Worm (Caenorhabditis elegans) whole organism, L4 larva: ENCODE measurements around the gene C47D12.5.
A peak's percentile ranks its signal among the peaks of the same experiment; 100 is the strongest.

ENCODE experiments used
- T20F7.1 ChIP-seq: fragments of 200-800 bp; sonication (Bioruptor generic); optimal IDR thresholded peaks from 2 replicates; lab custom pipeline; 2018; ENCODE audit warnings: mild to moderate bottlenecking, missing genetic modification characterization, missing compliant biosample characterization
- T26A8.4 ChIP-seq: fragments of 200-800 bp; sonication (Bioruptor generic); IDR thresholded peaks from 2 replicates; pipeline ENCODE4 v1.3.6; 2022; ENCODE audit warnings: missing genetic modification characterization, missing compliant biosample characterization
- ZK337.2 ChIP-seq: fragments of 200-800 bp; sonication (Bioruptor generic); IDR thresholded peaks from 2 replicates; pipeline ENCODE4 v1.3.6; 2022; ENCODE audit warnings: missing genetic modification reagents, missing genetic modification characterization, missing compliant biosample characterization
- aha-1 ChIP-seq: fragments of 150-350 bp; peaks from one replicate; lab custom pipeline; 2014; ENCODE audit warnings: missing biosample characterization, missing genetic modification characterization
- aly-2 ChIP-seq: sonication (generic microtip); optimal IDR thresholded peaks from 2 replicates; lab custom pipeline; 2018; ENCODE audit warnings: missing biosample characterization, missing genetic modification characterization
- attf-4 ChIP-seq: sonication (generic microtip); optimal IDR thresholded peaks from 3 replicates; lab custom pipeline; 2017; ENCODE audit warnings: missing biosample characterization, missing genetic modification characterization
- ceh-20 ChIP-seq: fragments of 200-800 bp; sonication (Bioruptor generic); IDR thresholded peaks from 2 replicates; pipeline ENCODE4 v1.3.6; 2022; ENCODE audit warnings: missing genetic modification reagents, missing genetic modification characterization, missing compliant biosample characterization
- ceh-32 ChIP-seq: sonication (generic microtip); optimal IDR thresholded peaks from 2 replicates; lab custom pipeline; 2016; ENCODE audit warnings: mild to moderate bottlenecking, missing genetic modification characterization, missing compliant biosample characterization; ENCODE audit not compliant: poor library complexity
- dpl-1 ChIP-seq: fragments of 150-350 bp; optimal IDR thresholded peaks from 2 replicates; lab custom pipeline; 2014; ENCODE audit warnings: missing biosample characterization, missing genetic modification reagents, missing genetic modification characterization
- dve-1 ChIP-seq: sonication (generic microtip); optimal IDR thresholded peaks from 2 replicates; lab custom pipeline; 2017; ENCODE audit warnings: antibody characterized with exemption, mild to moderate bottlenecking, missing genetic modification characterization, missing compliant biosample characterization; ENCODE audit not compliant: insufficient read depth
- fos-1 ChIP-seq: fragments of 150-350 bp; optimal IDR thresholded peaks from 2 replicates; lab custom pipeline; 2014; ENCODE audit warnings: missing biosample characterization, missing genetic modification characterization
- hif-1 ChIP-seq, 2 experiments: sonication (generic microtip); optimal IDR thresholded peaks; 2 replicates each; lab custom pipeline; 2016 to 2017; ENCODE audit warnings: missing compliant biosample characterization in 2 of 2, missing genetic modification characterization in 2 of 2, missing genetic modification reagents in 2 of 2, missing genotype in 2 of 2, mild to moderate bottlenecking in 1 of 2
- hlh-11 ChIP-seq: fragments of 200-800 bp; sonication (Bioruptor generic); optimal IDR thresholded peaks from 2 replicates; lab custom pipeline; 2018; ENCODE audit warnings: mild to moderate bottlenecking, missing genetic modification characterization, missing compliant biosample characterization
- hlh-30 ChIP-seq: sonication (generic microtip); optimal IDR thresholded peaks from 2 replicates; lab custom pipeline; 2017; ENCODE audit warnings: antibody characterized with exemption, mild to moderate bottlenecking, missing genetic modification characterization, missing compliant biosample characterization; ENCODE audit not compliant: insufficient read depth
- hmg-1.1 ChIP-seq: fragments of 200-800 bp; sonication (Bioruptor generic); IDR thresholded peaks from 2 replicates; pipeline ENCODE4 v1.3.6; 2022; ENCODE audit warnings: missing genetic modification reagents, missing genetic modification characterization, missing compliant biosample characterization
- lin-39 ChIP-seq: fragments of 150-350 bp; optimal IDR thresholded peaks from 2 replicates; lab custom pipeline; 2014; ENCODE audit warnings: missing biosample characterization, missing genetic modification reagents, missing genetic modification characterization
- madf-5 ChIP-seq, 2 experiments: fragments of 200-800 bp; sonication (Bioruptor generic); IDR thresholded peaks; 2 replicates each; pipeline ENCODE4 v1.3.6; 2022; ENCODE audit warnings: missing compliant biosample characterization in 2 of 2, missing genetic modification characterization in 2 of 2
- mdl-1 ChIP-seq, 2 experiments: fragments of 150-350 bp in 1 of 2; sonication (generic microtip) in 1 of 2; optimal IDR thresholded peaks; 2 replicates each; lab custom pipeline; 2014 to 2017; ENCODE audit warnings: missing biosample characterization in 2 of 2, missing genetic modification characterization in 2 of 2
- mep-1 ChIP-seq: fragments of 150-350 bp; sonication (generic microtip); optimal IDR thresholded peaks from 3 replicates; lab custom pipeline; 2014; ENCODE audit warnings: missing biosample characterization, missing genetic modification characterization
- mes-2 ChIP-seq: sonication (generic microtip); optimal IDR thresholded peaks from 2 replicates; lab custom pipeline; 2016; ENCODE audit warnings: missing genotype, mild to moderate bottlenecking, missing genetic modification characterization, missing compliant biosample characterization; ENCODE audit not compliant: poor library complexity, severe bottlenecking
- nhr-102 ChIP-seq: sonication (generic microtip); optimal IDR thresholded peaks from 2 replicates; lab custom pipeline; 2016; ENCODE audit warnings: mild to moderate bottlenecking, missing genetic modification characterization, moderate library complexity, missing compliant biosample characterization
- nhr-237 ChIP-seq: sonication (generic microtip); optimal IDR thresholded peaks from 2 replicates; lab custom pipeline; 2017; ENCODE audit warnings: missing biosample characterization, missing genetic modification characterization
- nhr-48 ChIP-seq: sonication (generic microtip); optimal IDR thresholded peaks from 2 replicates; lab custom pipeline; 2016; ENCODE audit warnings: mild to moderate bottlenecking, missing genetic modification characterization, missing compliant biosample characterization
- nhr-76 ChIP-seq: fragments of 150-350 bp; optimal IDR thresholded peaks from 2 replicates; lab custom pipeline; 2014; ENCODE audit warnings: missing biosample characterization, missing genetic modification characterization
- pha-4 ChIP-seq, 2 experiments: fragments of 150-350 bp in 1 of 2; fragments of 200-800 bp in 1 of 2; sonication (Bioruptor generic) in 1 of 2; IDR thresholded peaks in 1 of 2; optimal IDR thresholded peaks in 1 of 2; 2 replicates each; pipeline versions ENCODE4 v1.3.6 to Lab custom; 2014 to 2022; ENCODE audit warnings: missing genetic modification characterization in 2 of 2, missing genetic modification reagents in 2 of 2, missing biosample characterization in 1 of 2, missing compliant biosample characterization in 1 of 2
- php-3 ChIP-seq: fragments of 200-800 bp; sonication (Bioruptor generic); IDR thresholded peaks from 2 replicates; pipeline ENCODE4 v1.3.6; 2022; ENCODE audit warnings: missing genetic modification reagents, missing genetic modification characterization, missing compliant biosample characterization
- sdz-12 ChIP-seq: fragments of 200-800 bp; sonication (Bioruptor generic); optimal IDR thresholded peaks from 2 replicates; lab custom pipeline; 2018; ENCODE audit warnings: mild to moderate bottlenecking, missing genetic modification characterization, missing compliant biosample characterization
- set-16 ChIP-seq: fragments of 200-800 bp; sonication (Bioruptor generic); IDR thresholded peaks from 2 replicates; pipeline ENCODE4 v1.3.6; 2022; ENCODE audit warnings: missing genetic modification reagents, missing genetic modification characterization, missing compliant biosample characterization
- snpc-1.2 ChIP-seq: fragments of 200-800 bp; sonication (Bioruptor generic); IDR thresholded peaks from 2 replicates; pipeline ENCODE4 v1.3.6; 2022; ENCODE audit warnings: missing genetic modification reagents, missing genetic modification characterization, missing compliant biosample characterization
- spr-1 ChIP-seq: sonication (generic microtip); optimal IDR thresholded peaks from 2 replicates; lab custom pipeline; 2016; ENCODE audit warnings: mild to moderate bottlenecking, missing genetic modification characterization, missing compliant biosample characterization
- unc-130 ChIP-seq: sonication (generic microtip); optimal IDR thresholded peaks from 2 replicates; lab custom pipeline; 2016; ENCODE audit warnings: missing genetic modification reagents, missing genetic modification characterization, missing compliant biosample characterization
- unc-62 ChIP-seq, 3 experiments: fragments of 150-350 bp in 1 of 3; sonication (generic microtip); optimal IDR thresholded peaks in 2 of 3; peaks in 1 of 3; 1 replicate in 1 of 3; 2 replicates in 2 of 3; lab custom pipeline; 2014 to 2017; ENCODE audit warnings: missing biosample characterization in 3 of 3, missing genetic modification characterization in 3 of 3, missing genetic modification reagents in 3 of 3, missing genotype in 1 of 3
- zfp-2 ChIP-seq: sonication (generic microtip); optimal IDR thresholded peaks from 2 replicates; lab custom pipeline; 2016; ENCODE audit warnings: mild to moderate bottlenecking, missing genetic modification characterization, missing compliant biosample characterization

The C47D12.5 gene

DNA sequence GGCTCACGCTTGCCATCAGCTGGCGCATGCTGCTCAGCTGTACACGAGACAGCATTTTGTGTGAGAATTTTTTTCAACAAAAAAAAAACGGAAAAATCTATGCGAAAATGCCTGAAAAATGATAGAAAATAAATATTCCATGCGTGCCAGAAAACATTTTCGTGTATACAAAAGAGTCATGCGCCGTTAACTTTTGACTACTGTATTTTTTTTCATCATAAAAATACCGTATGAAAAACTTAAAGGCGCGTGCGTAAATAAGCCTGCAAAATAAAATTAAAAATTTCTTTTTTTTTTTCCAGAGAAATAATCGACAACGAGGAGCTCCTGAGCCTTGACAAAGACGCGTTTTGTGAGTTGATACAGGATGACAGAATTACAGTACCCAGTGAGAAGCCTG lies 4.9 kb upstream of the C47D12.5 start:
- TF ChIP-seq set-16 (GFP tag; lab: Robert Waterston, UW) (no peak), nhr-237 (no peak), mep-1 (tag; lab: Kevin White, UChicago) (no peak), ceh-32 (no peak), pha-4 (GFP tag; IDR thresholded peaks at IDR 0.05; lab: Robert Waterston, UW) (no peak), pha-4 (tag; optimal IDR thresholded peaks at IDR 0.05; lab: Kevin White, UChicago) (no peak), sdz-12 (GFP tag; lab: Kevin White, UChicago) (no peak), spr-1 (tag; lab: Kevin White, UChicago) (no peak)

DNA sequence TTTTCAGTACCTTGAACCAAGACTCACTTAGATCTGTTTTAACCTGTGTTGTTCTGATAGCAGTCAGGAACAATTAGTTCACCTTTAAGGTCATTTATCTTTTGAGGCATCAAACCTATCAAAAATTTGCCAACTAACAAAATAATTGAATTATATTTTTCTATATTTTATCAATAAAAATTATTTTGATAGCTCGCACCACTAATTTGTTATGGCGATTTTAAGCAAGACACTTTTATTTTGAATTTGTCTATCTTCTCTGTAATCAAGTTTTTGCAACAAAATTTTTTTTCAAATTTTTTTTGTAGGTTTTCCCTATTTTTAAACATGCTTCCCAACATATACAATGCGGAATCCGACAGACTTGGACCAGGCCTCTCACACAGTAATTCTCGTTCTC lies 3.6 kb upstream of the C47D12.5 start, which contains the start of gene kel-1:
Gene kel-1 (plus strand): TSS at position 301 of the 400 bp plus-strand sequence.
- TF ChIP-seq nhr-48 (tag; lab: Kevin White, UChicago): no peak
- no peak for TF ChIP-seq snpc-1.2 (GFP tag; lab: Robert Waterston, UW)
- TF ChIP-seq dpl-1 (GFP tag; lab: Kevin White, UChicago): no peak
- no peak for TF ChIP-seq sdz-12 (GFP tag; lab: Kevin White, UChicago)

DNA sequence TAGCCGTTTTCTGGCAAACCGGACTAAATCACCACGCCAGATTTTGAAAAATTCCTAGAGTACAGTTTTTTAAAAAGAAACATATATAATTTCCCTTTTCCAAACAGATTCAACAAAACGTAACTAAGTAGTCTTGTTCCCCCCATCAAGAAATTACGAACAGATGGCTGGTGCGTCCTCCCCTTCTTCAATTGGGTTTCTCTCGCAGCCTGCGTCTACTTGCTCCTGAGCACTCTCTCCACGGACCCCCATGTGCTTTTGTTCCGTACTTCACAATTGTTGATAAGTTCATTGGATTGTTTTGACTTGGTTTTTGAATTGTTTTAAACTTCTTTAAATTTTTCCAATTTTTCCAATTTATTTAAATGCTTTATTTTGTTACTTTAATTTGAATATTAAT lies 2.9 kb upstream of the C47D12.5 start:
- TF ChIP-seq T20F7.1 (no peak), hif-1 (tag; optimal IDR thresholded peaks at IDR 0.05; lab: Kevin White, UChicago) (no peak), T26A8.4 (GFP tag; lab: Robert Waterston, UW) (no peak), mes-2 (tag; lab: Kevin White, UChicago) (peak; percentile 3), mdl-1 (tag; optimal IDR thresholded peaks at IDR 0.05; lab: Kevin White, UChicago) (peak in 1 of 2 experiments; percentile 11), unc-130 (no peak), set-16 (GFP tag; lab: Robert Waterston, UW) (no peak), hlh-11 (tag; lab: Kevin White, UChicago) (no peak), mep-1 (tag; lab: Kevin White, UChicago) (no peak), fos-1 (tag; lab: Kevin White, UChicago) (no peak), ceh-32 (no peak), ceh-20 (GFP tag; lab: Robert Waterston, UW) (no peak), madf-5 (GFP tag; IDR thresholded peaks at IDR 0.05; lab: Robert Waterston, UW) (no peak), attf-4 (tag; lab: Kevin White, UChicago) (no peak), nhr-76 (tag; lab: Kevin White, UChicago) (no peak), lin-39 (tag; lab: Kevin White, UChicago) (no peak), hmg-1.1 (GFP tag; lab: Robert Waterston, UW) (0 out of 2 replicates have a peak, but pooled peaks have one; percentile 19), dve-1 (tag; lab: Kevin White, UChicago) (no peak), hlh-30 (tag; lab: Kevin White, UChicago) (peak; percentile 40), zfp-2 (tag; lab: Kevin White, UChicago) (no peak), aly-2 (tag; lab: Kevin White, UChicago) (no peak), unc-62 (GFP tag; optimal IDR thresholded peaks at IDR 0.05 in 1 of 2; lab: Kevin White, UChicago) (no peak), unc-62 (tag; optimal IDR thresholded peaks at IDR 0.05; lab: Kevin White, UChicago) (no peak), aha-1 (tag; lab: Kevin White, UChicago) (no peak)

DNA sequence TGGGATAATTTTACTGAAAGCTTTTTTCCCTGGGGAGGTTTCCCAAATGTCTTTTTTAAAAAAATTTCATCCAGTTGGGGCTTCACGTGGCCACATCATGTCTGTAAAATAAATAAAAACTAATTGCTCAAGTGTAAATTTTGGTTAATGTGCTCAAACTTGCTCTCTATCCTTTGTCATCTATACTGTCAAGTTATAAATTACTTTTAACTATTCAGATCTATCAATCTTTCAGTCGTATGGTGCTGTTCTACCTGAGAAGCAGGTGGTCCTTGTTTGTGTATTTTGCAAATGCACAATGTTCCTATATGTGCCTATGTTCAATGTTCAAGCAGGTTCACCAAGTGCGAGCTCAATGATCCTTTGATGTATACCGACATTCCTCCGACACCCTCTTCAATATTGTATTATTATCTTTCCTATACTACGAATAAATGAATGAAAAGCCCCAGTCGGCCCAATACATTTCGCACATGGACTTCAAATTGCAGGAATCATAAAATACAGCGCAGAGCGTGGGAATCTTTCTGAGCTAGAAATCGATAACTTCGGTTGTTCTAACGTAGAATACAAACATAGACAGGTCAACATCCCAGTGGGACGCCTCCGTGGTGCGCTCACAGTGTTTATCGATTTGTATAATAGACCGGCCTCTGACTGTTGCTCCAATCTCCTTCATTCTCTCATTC lies 3.8 kb downstream of the C47D12.5 start, which contains the start of the genes sfxn-1.4 and C47D12.4:
Gene sfxn-1.4 (minus strand): TSS at position 101 of the 689 bp plus-strand sequence.
Gene C47D12.4 (plus strand): TSS at position 639 of the 689 bp plus-strand sequence.
- TF ChIP-seq nhr-102 (tag; lab: Kevin White, UChicago) (no peak), php-3 (GFP tag; lab: Robert Waterston, UW) (no peak), hif-1 (tag; optimal IDR thresholded peaks at IDR 0.05; lab: Kevin White, UChicago) (no peak), ZK337.2 (GFP tag; lab: Robert Waterston, UW) (no peak)
